Fruit fly (Drosophila melanogaster): ENCODE measurements around the gene CG32119.

DNA sequence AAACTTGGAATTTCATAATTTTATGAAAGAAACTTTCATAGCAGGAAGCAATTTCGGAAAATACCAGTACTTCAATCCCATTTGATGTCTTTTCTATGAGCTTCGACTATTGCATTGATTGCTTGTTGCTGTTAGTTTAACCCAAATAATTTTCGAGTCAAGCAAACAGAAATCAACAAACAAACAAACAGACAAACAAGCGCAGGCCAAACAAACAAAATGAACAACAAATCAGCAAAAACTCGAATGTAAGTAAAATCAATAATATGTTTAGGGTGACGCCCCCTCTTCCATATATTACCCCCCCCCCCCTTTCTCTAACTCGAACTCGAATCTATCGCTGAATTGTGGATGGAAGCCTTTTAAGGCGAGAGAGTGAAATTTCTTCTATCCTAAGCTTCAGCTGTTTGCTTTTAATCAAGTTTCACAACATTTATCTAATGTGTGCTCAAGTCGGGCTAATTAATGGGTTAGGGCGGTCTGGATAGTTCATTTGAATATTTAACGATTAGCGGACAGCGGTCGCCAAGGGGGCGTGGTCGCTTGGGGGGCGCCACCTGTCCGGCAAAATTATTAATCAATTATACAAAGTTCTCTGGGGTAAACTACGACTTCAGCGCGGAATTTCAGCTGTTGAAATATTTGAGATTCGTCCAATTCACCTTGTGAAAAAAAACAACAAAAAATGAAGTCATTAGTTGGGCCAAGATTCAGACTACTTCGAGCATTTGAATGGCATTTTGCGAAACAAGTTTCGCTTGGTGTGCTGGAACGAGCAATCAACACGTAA is 12.8 kb downstream of the CG32119 start:
- TF ChIP-seq GATAd (GFP tag; optimal IDR thresholded peaks at IDR 0.05) (no peak), br (GFP tag; optimal IDR thresholded peaks at IDR 0.05) (no peak), dsf (GFP tag; optimal IDR thresholded peaks at IDR 0.05; ENCODE audit: borderline replicate concordance) (no peak), fru (GFP tag; optimal IDR thresholded peaks at IDR 0.05) (no peak), Sp1 (GFP tag; optimal IDR thresholded peaks at IDR 0.05) (no peak), Hr78 (GFP tag; optimal IDR thresholded peaks at IDR 0.05) (no peak), psq (GFP tag; optimal IDR thresholded peaks at IDR 0.05) (no peak), Abd-B (GFP tag; optimal IDR thresholded peaks at IDR 0.05) (no peak), h (GFP tag; optimal IDR thresholded peaks at IDR 0.05) (no peak)
